Fruit fly (Drosophila melanogaster): ENCODE measurements around the gene Tmtc1.

Tmtc1 gene

dm6 chr2L:2752460-2753411, 75.2 kb downstream of the Tmtc1 start, which contains the start of gene Pgk:
Pgk (minus strand) TSS chr2L:2753068.
- TF ChIP-seq Dll (optimal IDR thresholded peaks at IDR 0.05) (peak; percentile 100), EcR (GFP tag; optimal IDR thresholded peaks at IDR 0.05) (no peak), CG8478 (optimal IDR thresholded peaks at IDR 0.05) (no peak), pan (optimal IDR thresholded peaks at IDR 0.05) (no peak), psq (optimal IDR thresholded peaks at IDR 0.05) (peak; percentile 84), usp (GFP tag; optimal IDR thresholded peaks at IDR 0.05) (no peak)

dm6 chr2L:2753789-2754436, 76.4 kb downstream of the Tmtc1 start:
- TF ChIP-seq Dll (optimal IDR thresholded peaks at IDR 0.05): no peak
- TF ChIP-seq usp (GFP tag; optimal IDR thresholded peaks at IDR 0.05): no peak
- TF ChIP-seq CG8478 (optimal IDR thresholded peaks at IDR 0.05): no peak
- no peak for TF ChIP-seq psq (optimal IDR thresholded peaks at IDR 0.05)
- TF ChIP-seq EcR (GFP tag; optimal IDR thresholded peaks at IDR 0.05): peak in 1 of 2 experiments; percentile 67
- no peak for TF ChIP-seq pan (optimal IDR thresholded peaks at IDR 0.05)

- no peak for TF ChIP-seq CG8478 (optimal IDR thresholded peaks at IDR 0.05)
- no peak for TF ChIP-seq psq (optimal IDR thresholded peaks at IDR 0.05)
- TF ChIP-seq pan (optimal IDR thresholded peaks at IDR 0.05): no peak
- TF ChIP-seq Dll (optimal IDR thresholded peaks at IDR 0.05): no peak
- TF ChIP-seq EcR (GFP tag; optimal IDR thresholded peaks at IDR 0.05): no peak
- TF ChIP-seq usp (GFP tag; optimal IDR thresholded peaks at IDR 0.05): no peak
These were observed 77.1 kb downstream of the Tmtc1 start for dm6 chr2L:2754437-2755322.

dm6 chr2L:2755323-2755695, 77.8 kb downstream of the Tmtc1 start:
- TF ChIP-seq Dll (optimal IDR thresholded peaks at IDR 0.05) (peak; percentile 97), CG8478 (optimal IDR thresholded peaks at IDR 0.05) (no peak), pan (optimal IDR thresholded peaks at IDR 0.05) (no peak), psq (optimal IDR thresholded peaks at IDR 0.05) (no peak), usp (GFP tag; optimal IDR thresholded peaks at IDR 0.05) (no peak), EcR (GFP tag; optimal IDR thresholded peaks at IDR 0.05) (no peak)

dm6 chr2L:2757930-2758556, 80.5 kb downstream of the Tmtc1 start:
- no peak for TF ChIP-seq pan (optimal IDR thresholded peaks at IDR 0.05)
- TF ChIP-seq psq (optimal IDR thresholded peaks at IDR 0.05): no peak
- no peak for TF ChIP-seq usp (GFP tag; optimal IDR thresholded peaks at IDR 0.05)
- TF ChIP-seq Dll (optimal IDR thresholded peaks at IDR 0.05): no peak
- no peak for TF ChIP-seq CG8478 (optimal IDR thresholded peaks at IDR 0.05)
- no peak for TF ChIP-seq EcR (GFP tag; optimal IDR thresholded peaks at IDR 0.05)

dm6 chr2L:2759654-2760053, 82.1 kb downstream of the Tmtc1 start, which contains the start of the genes HemK2, Snapin and Tnpo-SR:
HemK2 (minus strand) TSS chr2L:2759677.
Snapin (minus strand) TSS chr2L:2759677.
Tnpo-SR (plus strand) TSS chr2L:2759924.
- no peak for TF ChIP-seq psq (optimal IDR thresholded peaks at IDR 0.05)
- no peak for TF ChIP-seq CG8478 (optimal IDR thresholded peaks at IDR 0.05)
- TF ChIP-seq pan (optimal IDR thresholded peaks at IDR 0.05): no peak
- TF ChIP-seq Dll (optimal IDR thresholded peaks at IDR 0.05): no peak
- TF ChIP-seq EcR (GFP tag; optimal IDR thresholded peaks at IDR 0.05): no peak
- TF ChIP-seq usp (GFP tag; optimal IDR thresholded peaks at IDR 0.05): no peak

dm6 chr2L:2760288-2760687, 82.8 kb downstream of the Tmtc1 start:
- no peak for TF ChIP-seq EcR (GFP tag; optimal IDR thresholded peaks at IDR 0.05)
- no peak for TF ChIP-seq CG8478 (optimal IDR thresholded peaks at IDR 0.05)
- no peak for TF ChIP-seq Dll (optimal IDR thresholded peaks at IDR 0.05)
- no peak for TF ChIP-seq psq (optimal IDR thresholded peaks at IDR 0.05)
- TF ChIP-seq pan (optimal IDR thresholded peaks at IDR 0.05): no peak
- TF ChIP-seq usp (GFP tag; optimal IDR thresholded peaks at IDR 0.05): no peak

dm6 chr2L:2765659-2766373, 88.3 kb downstream of the Tmtc1 start, which contains the start of the genes Snx21 and aph-1:
Snx21 (minus strand) TSS chr2L:2765665.
aph-1 (plus strand) TSS chr2L:2766233.
- no peak for TF ChIP-seq EcR (GFP tag; optimal IDR thresholded peaks at IDR 0.05)
- TF ChIP-seq CG8478 (optimal IDR thresholded peaks at IDR 0.05): no peak
- TF ChIP-seq psq (optimal IDR thresholded peaks at IDR 0.05): no peak
- no peak for TF ChIP-seq Dll (optimal IDR thresholded peaks at IDR 0.05)
- TF ChIP-seq usp (GFP tag; optimal IDR thresholded peaks at IDR 0.05): no peak
- TF ChIP-seq pan (optimal IDR thresholded peaks at IDR 0.05): no peak

dm6 chr2L:2767627-2768026, 90.1 kb downstream of the Tmtc1 start, which contains the start of the genes Taf10b and Taf10:
Taf10b (minus strand) TSS chr2L:2767845.
Taf10 (plus strand) TSS chr2L:2767890.
- TF ChIP-seq EcR (GFP tag; optimal IDR thresholded peaks at IDR 0.05) (no peak), usp (GFP tag; optimal IDR thresholded peaks at IDR 0.05) (no peak), Dll (optimal IDR thresholded peaks at IDR 0.05) (no peak), pan (optimal IDR thresholded peaks at IDR 0.05) (no peak), CG8478 (optimal IDR thresholded peaks at IDR 0.05) (no peak), psq (optimal IDR thresholded peaks at IDR 0.05) (no peak)

Data from whole organism.